Worm (Caenorhabditis elegans): ENCODE results near the gene cyp-13A11.

The cyp-13A11 gene

ce11 chrIII:13062414-13062965, 41.7 kb downstream of the cyp-13A11 start (continued):
- TF ChIP-seq daf-16 (GFP tag; optimal IDR thresholded peaks at IDR 0.05) (peak; percentile 31 to 77), daf-16 (tag; optimal IDR thresholded peaks at IDR 0.05) (peak; percentile 84), F49E8.2 (tag; optimal IDR thresholded peaks at IDR 0.05; ENCODE audit: borderline replicate concordance) (no peak), nhr-111 (GFP tag; optimal IDR thresholded peaks at IDR 0.05) (peak; percentile 66), attf-4 (tag; optimal IDR thresholded peaks at IDR 0.05) (peak; percentile 29), Y105C5A.15 (GFP tag; IDR thresholded peaks at IDR 0.05) (0 out of 2 replicates have a peak, but pooled peaks have one; percentile 51), nhr-28 (tag; optimal IDR thresholded peaks at IDR 0.05) (peak; percentile 71), unc-62 (GFP tag; optimal IDR thresholded peaks at IDR 0.05 in 1 of 2) (peak in 1 of 2 experiments; percentile 97), unc-62 (tag; optimal IDR thresholded peaks at IDR 0.05) (peak; percentile 71), daf-8 (GFP tag; IDR thresholded peaks at IDR 0.05) (no peak), lir-3 (tag; optimal IDR thresholded peaks at IDR 0.05) (no peak), dmd-8 (GFP tag; IDR thresholded peaks at IDR 0.05) (0 out of 2 replicates have a peak, but pooled peaks have one; percentile 40), nhr-25 (tag; optimal IDR thresholded peaks at IDR 0.05; ENCODE audit: borderline replicate concordance, insufficient read depth) (peak; percentile 70), lsy-2 (tag; optimal IDR thresholded peaks at IDR 0.05) (peak; percentile 87 to 89), F44E2.7 (GFP tag; IDR thresholded peaks at IDR 0.05) (no peak), nhr-76 (tag; optimal IDR thresholded peaks at IDR 0.05) (no peak), ama-1 (optimal IDR thresholded peaks at IDR 0.05) (no peak), madf-5 (GFP tag; IDR thresholded peaks at IDR 0.05) (no peak), hlh-11 (tag; optimal IDR thresholded peaks at IDR 0.05) (peak; percentile 98), dmd-6 (GFP tag; IDR thresholded peaks at IDR 0.05) (peak; percentile 72), ZK337.2 (GFP tag; IDR thresholded peaks at IDR 0.05) (no peak; the same call in 1 of the 2 replicates), spr-1 (tag; optimal IDR thresholded peaks at IDR 0.05) (peak; percentile 82), ceh-28 (tag; optimal IDR thresholded peaks at IDR 0.05) (peak; percentile 82), Y5F2A.4 (GFP tag; optimal IDR thresholded peaks at IDR 0.05) (no peak), ceh-44 (GFP tag; IDR thresholded peaks at IDR 0.05) (no peak), mdt-29 (GFP tag; IDR thresholded peaks at IDR 0.05) (peak; percentile 21; the same call in 1 of the 2 replicates), ceh-82 (tag; optimal IDR thresholded peaks at IDR 0.05) (no peak), arid-1 (GFP tag; conservative IDR thresholded peaks at IDR 0.05) (peak; percentile 42), cey-2 (tag; optimal IDR thresholded peaks at IDR 0.05; ENCODE audit: borderline replicate concordance, insufficient read depth) (no peak), snpc-1.2 (GFP tag; IDR thresholded peaks at IDR 0.05) (no peak), T20F7.1 (GFP tag; optimal IDR thresholded peaks at IDR 0.05) (peak; percentile 73), ceh-20 (GFP tag; IDR thresholded peaks at IDR 0.05) (peak; percentile 89), set-16 (GFP tag; IDR thresholded peaks at IDR 0.05) (peak; percentile 86), lin-15B (tag; optimal IDR thresholded peaks at IDR 0.05) (no peak), unc-130 (GFP tag; optimal IDR thresholded peaks at IDR 0.05) (no peak), egl-27 (tag; optimal IDR thresholded peaks at IDR 0.05) (no peak), sdz-12 (GFP tag; optimal IDR thresholded peaks at IDR 0.05) (peak; percentile 2), nhr-6 (tag; optimal IDR thresholded peaks at IDR 0.05) (peak; percentile 87), aly-2 (tag; optimal IDR thresholded peaks at IDR 0.05) (no peak), aha-1 (tag) (peak; percentile 99), gei-8 (GFP tag; optimal IDR thresholded peaks at IDR 0.05) (peak; percentile 37), dve-1 (tag; optimal IDR thresholded peaks at IDR 0.05; ENCODE audit: insufficient read depth) (peak; percentile 93), vab-7 (GFP tag; IDR thresholded peaks at IDR 0.05) (peak; percentile 35; the same call in 1 of the 2 replicates), unc-39 (tag; optimal IDR thresholded peaks at IDR 0.05) (peak; percentile 35), zip-2 (tag; optimal IDR thresholded peaks at IDR 0.05) (no peak), php-3 (GFP tag; IDR thresholded peaks at IDR 0.05) (peak; percentile 48; the same call in 1 of the 2 replicates), ces-1 (GFP tag; optimal IDR thresholded peaks at IDR 0.05) (peak; percentile 51), rbr-2 (tag; optimal IDR thresholded peaks at IDR 0.05) (peak; percentile 95), hif-1 (tag; optimal IDR thresholded peaks at IDR 0.05) (peak; percentile 9 to 67), snpc-4 (tag; optimal IDR thresholded peaks at IDR 0.05) (peak; percentile 28), egl-43 (GFP tag; IDR thresholded peaks at IDR 0.05) (peak; percentile 85)
